Fruit fly (Drosophila melanogaster) whole organism, wandering third instar larva: ENCODE results near the gene lft.

ENCODE experiments used
- Abd-B ChIP-seq: fragments of >200 bp; optimal IDR thresholded peaks from 2 replicates; lab custom pipeline; 2017; ENCODE audit warnings: missing biosample characterization, missing genetic modification characterization
- Dfd ChIP-seq: fragments of >200 bp; optimal IDR thresholded peaks from 2 replicates; lab custom pipeline; 2017; ENCODE audit warnings: missing biosample characterization, missing genetic modification characterization
- Hr78 ChIP-seq: fragments of >200 bp; optimal IDR thresholded peaks from 2 replicates; lab custom pipeline; 2017; ENCODE audit warnings: missing biosample characterization, missing genetic modification characterization
- Myc ChIP-seq: fragments of >200 bp; optimal IDR thresholded peaks from 2 replicates; lab custom pipeline; 2017
- Sp1 ChIP-seq: fragments of 200-800 bp; sonication (Bioruptor generic); optimal IDR thresholded peaks from 3 replicates; lab custom pipeline; 2019; ENCODE audit warnings: missing biosample characterization, mild to moderate bottlenecking, missing genetic modification characterization, moderate library complexity
- dsf ChIP-seq: sonication (Bioruptor generic); optimal IDR thresholded peaks from 2 replicates; lab custom pipeline; 2016; ENCODE audit warnings: missing biosample characterization, missing genetic modification characterization, borderline replicate concordance
- fru ChIP-seq: fragments of 200-800 bp; sonication (Bioruptor generic); optimal IDR thresholded peaks from 3 replicates; lab custom pipeline; 2016; ENCODE audit warnings: missing biosample characterization, mild to moderate bottlenecking, missing genetic modification characterization
- psq ChIP-seq: fragments of 200-800 bp; sonication (Bioruptor generic); optimal IDR thresholded peaks from 3 replicates; lab custom pipeline; 2017; ENCODE audit warnings: missing biosample characterization, mild to moderate bottlenecking, missing genetic modification characterization, moderate library complexity
- tai ChIP-seq: sonication (Bioruptor generic); optimal IDR thresholded peaks from 2 replicates; lab custom pipeline; 2016; ENCODE audit warnings: missing biosample characterization, missing genetic modification characterization
- usp ChIP-seq: fragments of >200 bp; optimal IDR thresholded peaks from 2 replicates; lab custom pipeline; 2017; ENCODE audit warnings: missing biosample characterization, missing genetic modification characterization

- TF ChIP-seq Myc (lab: Kevin White, UChicago) (peak; percentile 70), Dfd (GFP tag; lab: Kevin White, UChicago) (no peak), psq (GFP tag; lab: Kevin White, UChicago) (peak; percentile 38), tai (GFP tag; lab: Kevin White, UChicago) (peak; percentile 66), usp (no peak), Sp1 (GFP tag; lab: Kevin White, UChicago) (peak; percentile 79), fru (GFP tag; lab: Kevin White, UChicago) (no peak), Abd-B (GFP tag; lab: Kevin White, UChicago) (no peak), Hr78 (GFP tag; lab: Kevin White, UChicago) (no peak), dsf (peak; percentile 26)
These were observed 43.9 kb downstream of the lft start, which contains the start of the genes Ip259 and RpS27A for dm6 chr2L:10408122-10408576.
